Worm (Caenorhabditis elegans): Measurements from ENCODE around the gene M02B7.2.

Gene M02B7.2

ce11 chrIV:3803252-3803651, at the start of gene M02B7.2, which contains the start of gene algn-14:
Gene M02B7.2 (plus strand): TSS chrIV:3803581.
Gene algn-14 (minus strand): TSS chrIV:3803426.
- TF ChIP-seq W03F9.2 (tag; optimal IDR thresholded peaks at IDR 0.05) (peak; percentile 49), him-1 (tag; optimal IDR thresholded peaks at IDR 0.05) (no peak), dao-5 (tag; optimal IDR thresholded peaks at IDR 0.05) (no peak)

- TF ChIP-seq him-1 (tag; optimal IDR thresholded peaks at IDR 0.05) (no peak), dao-5 (tag; optimal IDR thresholded peaks at IDR 0.05) (no peak), W03F9.2 (tag; optimal IDR thresholded peaks at IDR 0.05) (no peak)
Measured at ce11 chrIV:3755355-3755754, 48.0 kb upstream of the M02B7.2 start, which contains the start of gene Y37E11AR.7. Gene Y37E11AR.7 (minus strand): TSS chrIV:3755455.

- no peak for TF ChIP-seq dao-5 (tag; optimal IDR thresholded peaks at IDR 0.05)
- TF ChIP-seq W03F9.2 (tag; optimal IDR thresholded peaks at IDR 0.05) = no peak
- no peak for TF ChIP-seq him-1 (tag; optimal IDR thresholded peaks at IDR 0.05)
Measured at ce11 chrIV:3755921-3756320, 47.5 kb upstream of the M02B7.2 start, which contains the start of gene best-20. Gene best-20 (plus strand): TSS chrIV:3756221.

- no peak for TF ChIP-seq dao-5 (tag; optimal IDR thresholded peaks at IDR 0.05)
- TF ChIP-seq him-1 (tag; optimal IDR thresholded peaks at IDR 0.05) = no peak
- TF ChIP-seq W03F9.2 (tag; optimal IDR thresholded peaks at IDR 0.05) = no peak
Measured at ce11 chrIV:3759823-3760222, 43.6 kb upstream of the M02B7.2 start.

ce11 chrIV:3764012-3764549, 39.3 kb upstream of the M02B7.2 start:
- no peak for TF ChIP-seq dao-5 (tag; optimal IDR thresholded peaks at IDR 0.05)
- no peak for TF ChIP-seq him-1 (tag; optimal IDR thresholded peaks at IDR 0.05)
- TF ChIP-seq W03F9.2 (tag; optimal IDR thresholded peaks at IDR 0.05) = no peak

- TF ChIP-seq him-1 (tag; optimal IDR thresholded peaks at IDR 0.05) = no peak
- TF ChIP-seq W03F9.2 (tag; optimal IDR thresholded peaks at IDR 0.05) = no peak
- no peak for TF ChIP-seq dao-5 (tag; optimal IDR thresholded peaks at IDR 0.05)
Measured at ce11 chrIV:3765457-3765856, 37.9 kb upstream of the M02B7.2 start.

ce11 chrIV:3766589-3766988, 36.8 kb upstream of the M02B7.2 start, which contains the start of gene vab-2:
Gene vab-2 (minus strand): TSS chrIV:3766826.
- no peak for TF ChIP-seq W03F9.2 (tag; optimal IDR thresholded peaks at IDR 0.05)
- TF ChIP-seq dao-5 (tag; optimal IDR thresholded peaks at IDR 0.05) = no peak
- TF ChIP-seq him-1 (tag; optimal IDR thresholded peaks at IDR 0.05) = no peak

ce11 chrIV:3767749-3768148, 35.6 kb upstream of the M02B7.2 start:
- no peak for TF ChIP-seq him-1 (tag; optimal IDR thresholded peaks at IDR 0.05)
- no peak for TF ChIP-seq W03F9.2 (tag; optimal IDR thresholded peaks at IDR 0.05)
- TF ChIP-seq dao-5 (tag; optimal IDR thresholded peaks at IDR 0.05) = no peak

ce11 chrIV:3774160-3774559, 29.2 kb upstream of the M02B7.2 start:
- no peak for TF ChIP-seq W03F9.2 (tag; optimal IDR thresholded peaks at IDR 0.05)
- TF ChIP-seq him-1 (tag; optimal IDR thresholded peaks at IDR 0.05) = no peak
- TF ChIP-seq dao-5 (tag; optimal IDR thresholded peaks at IDR 0.05) = no peak

- TF ChIP-seq him-1 (tag; optimal IDR thresholded peaks at IDR 0.05) (no peak), dao-5 (tag; optimal IDR thresholded peaks at IDR 0.05) (no peak), W03F9.2 (tag; optimal IDR thresholded peaks at IDR 0.05) (no peak)
Measured at ce11 chrIV:3781539-3781938, 21.8 kb upstream of the M02B7.2 start.

- no peak for TF ChIP-seq him-1 (tag; optimal IDR thresholded peaks at IDR 0.05)
- TF ChIP-seq W03F9.2 (tag; optimal IDR thresholded peaks at IDR 0.05) = no peak
- no peak for TF ChIP-seq dao-5 (tag; optimal IDR thresholded peaks at IDR 0.05)
Measured at ce11 chrIV:3783910-3784309, 19.5 kb upstream of the M02B7.2 start, which contains the start of gene glct-6. Gene glct-6 (plus strand): TSS chrIV:3784210.

- TF ChIP-seq dao-5 (tag; optimal IDR thresholded peaks at IDR 0.05) = no peak
- no peak for TF ChIP-seq him-1 (tag; optimal IDR thresholded peaks at IDR 0.05)
- no peak for TF ChIP-seq W03F9.2 (tag; optimal IDR thresholded peaks at IDR 0.05)
Measured at ce11 chrIV:3794437-3794836, 8.9 kb upstream of the M02B7.2 start, which contains the start of gene K09B3.1. Gene K09B3.1 (plus strand): TSS chrIV:3794737.

- no peak for TF ChIP-seq dao-5 (tag; optimal IDR thresholded peaks at IDR 0.05)
- TF ChIP-seq him-1 (tag; optimal IDR thresholded peaks at IDR 0.05) = no peak
- TF ChIP-seq W03F9.2 (tag; optimal IDR thresholded peaks at IDR 0.05) = no peak
Measured at ce11 chrIV:3797442-3797841, 5.9 kb upstream of the M02B7.2 start.

- TF ChIP-seq him-1 (tag; optimal IDR thresholded peaks at IDR 0.05) (no peak), W03F9.2 (tag; optimal IDR thresholded peaks at IDR 0.05) (no peak)
Measured at ce11 chrIV:3800952-3801351, 2.4 kb upstream of the M02B7.2 start, which contains the start of gene osm-3. Gene osm-3 (minus strand): TSS chrIV:3801052.

- no peak for TF ChIP-seq W03F9.2 (tag; optimal IDR thresholded peaks at IDR 0.05)
- TF ChIP-seq him-1 (tag; optimal IDR thresholded peaks at IDR 0.05) = no peak
Measured at ce11 chrIV:3805219-3805618, 1.8 kb downstream of the M02B7.2 start, which contains the start of gene fbxc-47. Gene fbxc-47 (plus strand): TSS chrIV:3805519.

Measured in whole organism, L4/young adult.